Worm (Caenorhabditis elegans) whole organism, L4 larva: ENCODE data around the gene F41E6.5.

ENCODE experiments used
- egl-27 ChIP-seq: sonication (generic microtip); optimal IDR thresholded peaks from 3 replicates; lab custom pipeline; 2017; ENCODE audit warnings: missing biosample characterization, missing genetic modification reagents, missing genetic modification characterization
- fkh-10 ChIP-seq: fragments of 150-350 bp; optimal IDR thresholded peaks from 2 replicates; lab custom pipeline; 2014; ENCODE audit warnings: missing biosample characterization, missing genetic modification reagents, missing genetic modification characterization
- lin-1 ChIP-seq: fragments of 200-800 bp; sonication (Bioruptor generic); IDR thresholded peaks from 2 replicates; pipeline ENCODE4 v1.3.6; 2022; ENCODE audit warnings: missing genetic modification reagents, missing genetic modification characterization, missing compliant biosample characterization
- unc-39 ChIP-seq: sonication (generic microtip); optimal IDR thresholded peaks from 2 replicates; lab custom pipeline; 2017; ENCODE audit warnings: missing biosample characterization, missing genetic modification characterization
- unc-62 ChIP-seq, 3 experiments: fragments of 150-350 bp in 1 of 3; sonication (generic microtip); optimal IDR thresholded peaks in 2 of 3; peaks in 1 of 3; 1 replicate in 1 of 3; 2 replicates in 2 of 3; lab custom pipeline; 2014 to 2017; ENCODE audit warnings: missing biosample characterization in 3 of 3, missing genetic modification characterization in 3 of 3, missing genetic modification reagents in 3 of 3, missing genotype in 1 of 3
- vab-7 ChIP-seq: fragments of 200-800 bp; sonication (Bioruptor generic); IDR thresholded peaks from 2 replicates; pipeline ENCODE4 v1.3.6; 2022; ENCODE audit warnings: missing genetic modification reagents, missing genetic modification characterization, missing compliant biosample characterization

- TF ChIP-seq unc-62 (GFP tag; optimal IDR thresholded peaks at IDR 0.05 in 1 of 2; lab: Kevin White, UChicago), result no peak
- TF ChIP-seq unc-62 (tag; optimal IDR thresholded peaks at IDR 0.05; lab: Kevin White, UChicago), result no peak
- no peak for TF ChIP-seq vab-7
- TF ChIP-seq egl-27, result no peak
- no peak for TF ChIP-seq fkh-10 (GFP tag; lab: Kevin White, UChicago)
- TF ChIP-seq lin-1 (GFP tag; lab: Robert Waterston, UW), result no peak
- TF ChIP-seq unc-39 (tag; lab: Kevin White, UChicago), result no peak
These were observed 16.4 kb upstream of the F41E6.5 start for ce11 chrV:8586920-8587319.
